Worm (Caenorhabditis elegans) whole organism, L4/young adult: ENCODE results near the gene R11D1.2.

Experiments used
- W03F9.2 ChIP-seq: fragments of 150-350 bp; optimal IDR thresholded peaks from 2 replicates; lab custom pipeline; 2014; ENCODE audit warnings: missing biosample characterization, missing genetic modification characterization
- dao-5 ChIP-seq: sonication (generic microtip); optimal IDR thresholded peaks from 2 replicates; lab custom pipeline; 2016; ENCODE audit warnings: missing genotype, missing genetic modification characterization, moderate library complexity, missing compliant biosample characterization
- him-1 ChIP-seq: sonication (generic microtip); optimal IDR thresholded peaks from 2 replicates; lab custom pipeline; 2016; ENCODE audit warnings: missing genotype, missing genetic modification reagents, missing genetic modification characterization, missing compliant biosample characterization

DNA sequence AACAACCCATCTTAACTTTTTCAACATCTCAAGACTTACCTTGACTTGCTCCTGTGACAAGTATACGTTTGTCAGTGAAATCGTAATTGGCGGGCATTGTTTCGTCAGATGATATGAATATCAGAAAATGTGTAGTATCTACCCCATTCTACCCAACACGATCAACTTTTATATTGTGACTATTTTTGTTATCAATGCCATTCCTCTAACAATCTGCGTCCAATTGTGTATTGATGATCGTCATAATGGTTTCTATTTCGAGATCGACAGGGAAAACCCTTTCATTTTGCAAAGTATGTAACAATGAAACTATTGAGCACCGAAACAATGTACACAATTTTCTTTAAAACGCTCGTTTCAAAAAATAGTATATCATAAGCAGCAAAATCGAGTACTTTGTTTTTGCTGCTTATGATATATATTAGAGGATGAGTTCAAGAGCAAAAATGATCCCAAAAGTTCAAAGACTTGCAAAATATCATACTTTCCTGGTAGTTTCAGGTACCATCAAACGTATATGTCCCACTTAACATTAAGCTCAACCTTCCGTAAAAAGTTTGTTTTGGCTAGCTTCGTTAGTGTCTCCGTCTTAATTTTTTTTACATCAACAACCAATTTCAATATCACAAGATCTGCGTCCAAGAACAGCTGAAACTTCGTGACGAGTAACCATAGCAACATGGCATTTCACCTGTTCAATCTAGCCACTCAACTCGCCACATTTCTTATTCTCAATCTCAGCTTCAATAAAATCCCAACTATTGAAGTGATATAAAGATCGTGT is 25.3 kb downstream of the R11D1.2 start, which contains the start of the genes dhs-21 and xbx-9:
- no peak for TF ChIP-seq him-1
- TF ChIP-seq dao-5 (tag; lab: Kevin White, UChicago): no peak
- TF ChIP-seq W03F9.2 (tag; lab: Kevin White, UChicago): no peak
